Worm (Caenorhabditis elegans): Measurements from ENCODE around the gene moa-1.

The moa-1 gene

ce11 chrIII:1921136-1921680 is 48.5 kb downstream of the moa-1 start (continued):
- peak; percentile 63 for TF ChIP-seq C16A3.4 (tag; optimal IDR thresholded peaks at IDR 0.05)
- peak; percentile 98 for TF ChIP-seq irx-1 (tag; optimal IDR thresholded peaks at IDR 0.05)
- TF ChIP-seq grh-1 (GFP tag; IDR thresholded peaks at IDR 0.05): peak; percentile 97
- TF ChIP-seq nhr-84 (tag; optimal IDR thresholded peaks at IDR 0.05): no peak
- TF ChIP-seq zip-4 (GFP tag; optimal IDR thresholded peaks at IDR 0.05): peak; percentile 87
- peak; percentile 94 for TF ChIP-seq xbp-1 (tag; optimal IDR thresholded peaks at IDR 0.05)
- no peak for TF ChIP-seq sptf-1 (tag; optimal IDR thresholded peaks at IDR 0.05)
- peak; percentile 99 for TF ChIP-seq fkh-8 (tag; optimal IDR thresholded peaks at IDR 0.05)
- TF ChIP-seq snu-23 (GFP tag; optimal IDR thresholded peaks at IDR 0.05): peak; percentile 98
- TF ChIP-seq ceh-8 (GFP tag; optimal IDR thresholded peaks at IDR 0.05): peak; percentile 98
- TF ChIP-seq nhr-11 (tag; optimal IDR thresholded peaks at IDR 0.05): peak; percentile 91
- peak; percentile 100 for TF ChIP-seq unc-86 (tag; optimal IDR thresholded peaks at IDR 0.05)
- peak; percentile 94 for TF ChIP-seq vab-15 (tag; optimal IDR thresholded peaks at IDR 0.05)
- peak in 5 of 6 experiments; percentile 10 to 87 (median 82) for TF ChIP-seq elt-3 (tag; optimal IDR thresholded peaks at IDR 0.05)
- TF ChIP-seq pax-3 (tag; optimal IDR thresholded peaks at IDR 0.05): peak; percentile 97
- peak; percentile 98 for TF ChIP-seq dsc-1 (tag; optimal IDR thresholded peaks at IDR 0.05)
- TF ChIP-seq ces-1 (GFP tag; optimal IDR thresholded peaks at IDR 0.05): peak; percentile 97
- TF ChIP-seq ceh-63 (GFP tag; optimal IDR thresholded peaks at IDR 0.05): peak; percentile 84
- peak; percentile 96 for TF ChIP-seq jun-1 (tag; optimal IDR thresholded peaks at IDR 0.05)
- peak; percentile 91 for TF ChIP-seq ceh-88 (GFP tag; IDR thresholded peaks at IDR 0.05)
- TF ChIP-seq fkh-4 (tag; optimal IDR thresholded peaks at IDR 0.05; ENCODE audit: borderline replicate concordance): peak; percentile 86
- peak; percentile 86 to 90 for TF ChIP-seq lsy-2 (tag; optimal IDR thresholded peaks at IDR 0.05)
- peak; percentile 71 to 91 for TF ChIP-seq mdl-1 (tag; optimal IDR thresholded peaks at IDR 0.05)
- TF ChIP-seq efl-3 (GFP tag; optimal IDR thresholded peaks at IDR 0.05): peak; percentile 84
- TF ChIP-seq F16B12.6 (tag; optimal IDR thresholded peaks at IDR 0.05): peak; percentile 37
- TF ChIP-seq ztf-11 (tag; optimal IDR thresholded peaks at IDR 0.05): peak; percentile 44 to 94
- peak; percentile 44 for TF ChIP-seq hpl-2 (GFP tag; optimal IDR thresholded peaks at IDR 0.05)
- TF ChIP-seq efl-1 (optimal IDR thresholded peaks at IDR 0.05): peak; percentile 82 to 86
- peak; percentile 57 to 97 for TF ChIP-seq efl-1 (GFP tag; optimal IDR thresholded peaks at IDR 0.05 in 1 of 2)
- peak; percentile 7 for TF ChIP-seq pqm-1 (tag; optimal IDR thresholded peaks at IDR 0.05)
- peak; percentile 99 for TF ChIP-seq egl-13 (tag; optimal IDR thresholded peaks at IDR 0.05)
- TF ChIP-seq hlh-17 (GFP tag; optimal IDR thresholded peaks at IDR 0.05; ENCODE audit: borderline replicate concordance): no peak
- TF ChIP-seq skn-1 (tag; optimal IDR thresholded peaks at IDR 0.05): peak; percentile 87
- TF ChIP-seq nhr-237 (tag; optimal IDR thresholded peaks at IDR 0.05): peak; percentile 85
- no peak for TF ChIP-seq ets-5 (GFP tag; IDR thresholded peaks at IDR 0.05)
- TF ChIP-seq unc-62 (GFP tag; optimal IDR thresholded peaks at IDR 0.05): peak; percentile 93
- TF ChIP-seq sox-4 (tag; optimal IDR thresholded peaks at IDR 0.05): peak; percentile 95

ce11 chrIII:1918311-1918932 is 51.3 kb downstream of the moa-1 start:
- no peak for TF ChIP-seq unc-30 (tag; optimal IDR thresholded peaks at IDR 0.05)
- TF ChIP-seq ceh-63 (GFP tag; optimal IDR thresholded peaks at IDR 0.05): no peak
- TF ChIP-seq skn-1 (tag; optimal IDR thresholded peaks at IDR 0.05): no peak
- no peak for TF ChIP-seq nhr-12 (tag; optimal IDR thresholded peaks at IDR 0.05)
- TF ChIP-seq tlp-1 (tag; optimal IDR thresholded peaks at IDR 0.05): no peak
- no peak for TF ChIP-seq nhr-11 (tag; optimal IDR thresholded peaks at IDR 0.05)
- TF ChIP-seq vab-15 (tag; optimal IDR thresholded peaks at IDR 0.05): no peak
- TF ChIP-seq grh-1 (GFP tag; IDR thresholded peaks at IDR 0.05): no peak
- TF ChIP-seq egl-13 (tag; optimal IDR thresholded peaks at IDR 0.05): peak; percentile 57
- no peak for TF ChIP-seq lin-35 (GFP tag; optimal IDR thresholded peaks at IDR 0.05)
- TF ChIP-seq nhr-90 (tag; optimal IDR thresholded peaks at IDR 0.05; ENCODE audit: poor library complexity): no peak
- no peak for TF ChIP-seq dpl-1 (GFP tag; optimal IDR thresholded peaks at IDR 0.05)
- TF ChIP-seq isw-1 (GFP tag; IDR thresholded peaks at IDR 0.05): no peak
- no peak for TF ChIP-seq nhr-85 (tag)
- peak; percentile 49 for TF ChIP-seq sox-4 (tag; optimal IDR thresholded peaks at IDR 0.05)
- TF ChIP-seq dsc-1 (tag; optimal IDR thresholded peaks at IDR 0.05): peak; percentile 71
- TF ChIP-seq egl-27 (tag; optimal IDR thresholded peaks at IDR 0.05): no peak
- peak; percentile 78 for TF ChIP-seq fkh-8 (tag; optimal IDR thresholded peaks at IDR 0.05)
- no peak for TF ChIP-seq alr-1 (tag; optimal IDR thresholded peaks at IDR 0.05; ENCODE audit: borderline replicate concordance)
- no peak for TF ChIP-seq mdl-1 (tag; optimal IDR thresholded peaks at IDR 0.05)
- no peak for TF ChIP-seq elt-3 (tag; optimal IDR thresholded peaks at IDR 0.05)
